Fruit fly (Drosophila melanogaster) whole organism: Measurements from ENCODE around the gene ph-d.

Experiments used
- CG8478 ChIP-seq: fragments of >200 bp; optimal IDR thresholded peaks from 2 replicates; lab custom pipeline; 2018; ENCODE audit warnings: inconsistent platforms
- psq ChIP-seq: fragments of >200 bp; optimal IDR thresholded peaks from 2 replicates; lab custom pipeline; 2017

- no peak for TF ChIP-seq psq
- no peak for TF ChIP-seq CG8478 (lab: Kevin White, UChicago)
Observed at dm6 chrX:2083109-2083508, 40.0 kb downstream of the ph-d start.
